Worm (Caenorhabditis elegans) whole organism, young adult: ENCODE data around the gene fbxc-44.

ENCODE experiments used
- D2030.7 ChIP-seq: fragments of 200-800 bp; sonication (Bioruptor generic); IDR thresholded peaks from 2 replicates; pipeline ENCODE4 v1.3.6; 2022; ENCODE audit warnings: missing genetic modification reagents, missing genetic modification characterization, missing compliant biosample characterization
- K11D2.4 ChIP-seq: fragments of 200-800 bp; sonication (Bioruptor generic); IDR thresholded peaks from 2 replicates; pipeline ENCODE4 v1.3.6; 2022; ENCODE audit warnings: missing genetic modification reagents, missing genetic modification characterization, missing compliant biosample characterization
- aptf-3 ChIP-seq: fragments of 200-800 bp; sonication (Bioruptor generic); IDR thresholded peaks from 2 replicates; pipeline ENCODE4 v1.3.6; 2022; ENCODE audit warnings: missing genetic modification characterization, missing compliant biosample characterization
- efl-1 ChIP-seq: fragments of 150-350 bp; optimal IDR thresholded peaks from 2 replicates; lab custom pipeline; 2014; ENCODE audit warnings: missing biosample characterization, missing genetic modification reagents, missing genetic modification characterization
- egl-18 ChIP-seq: fragments of 200-800 bp; sonication (Bioruptor generic); IDR thresholded peaks from 2 replicates; pipeline ENCODE4 v1.3.6; 2022; ENCODE audit warnings: missing genetic modification reagents, missing genetic modification characterization, missing compliant biosample characterization
- lag-1 ChIP-seq: fragments of 200-800 bp; sonication (Bioruptor generic); IDR thresholded peaks from 2 replicates; pipeline ENCODE4 v1.3.6; 2022; ENCODE audit warnings: missing genetic modification reagents, missing genetic modification characterization, missing compliant biosample characterization
- mes-4 ChIP-seq: sonication (generic microtip); optimal IDR thresholded peaks from 2 replicates; lab custom pipeline; 2016; ENCODE audit warnings: missing genotype, missing genetic modification characterization, missing compliant biosample characterization
- nhr-90 ChIP-seq: sonication (generic microtip); optimal IDR thresholded peaks from 2 replicates; lab custom pipeline; 2016; ENCODE audit warnings: missing genotype, mild to moderate bottlenecking, missing genetic modification characterization, missing compliant biosample characterization
- pha-4 ChIP-seq: fragments of 150-350 bp; sonication (generic microtip); optimal IDR thresholded peaks from 2 replicates; lab custom pipeline; 2014; ENCODE audit warnings: missing biosample characterization, missing genetic modification reagents, missing genetic modification characterization
- sdz-38 ChIP-seq: sonication (generic microtip); optimal IDR thresholded peaks from 2 replicates; lab custom pipeline; 2016; ENCODE audit warnings: missing genotype, missing genetic modification characterization, missing compliant biosample characterization
- unc-62 ChIP-seq: fragments of 150-350 bp; optimal IDR thresholded peaks from 2 replicates; lab custom pipeline; 2014; ENCODE audit warnings: missing biosample characterization, missing genetic modification reagents, missing genetic modification characterization

- no peak for TF ChIP-seq nhr-90
- no peak for TF ChIP-seq mes-4 (tag; lab: Kevin White, UChicago)
- no peak for TF ChIP-seq sdz-38 (tag; lab: Kevin White, UChicago)
- TF ChIP-seq aptf-3 = no peak
- TF ChIP-seq D2030.7 (GFP tag; lab: Robert Waterston, UW) = no peak
- TF ChIP-seq lag-1 = no peak
- no peak for TF ChIP-seq egl-18 (GFP tag; lab: Robert Waterston, UW)
- TF ChIP-seq efl-1 = no peak
- TF ChIP-seq K11D2.4 (GFP tag; lab: Robert Waterston, UW) = no peak
- no peak for TF ChIP-seq unc-62 (GFP tag; lab: Kevin White, UChicago)
- no peak for TF ChIP-seq pha-4 (tag; lab: Kevin White, UChicago)
Observed at ce11 chrII:4215318-4215717, 22.2 kb downstream of the fbxc-44 start, which contains the start of gene F31D5.2.
